Fruit fly (Drosophila melanogaster) whole organism: ENCODE measurements around the gene CG4362.

ENCODE experiments used
- CG8478 ChIP-seq: fragments of >200 bp; optimal IDR thresholded peaks from 2 replicates; lab custom pipeline; 2018; ENCODE audit warnings: inconsistent platforms
- Dll ChIP-seq: fragments of >200 bp; optimal IDR thresholded peaks from 2 replicates; lab custom pipeline; 2017
- EcR ChIP-seq, 2 experiments: fragments of >200 bp; optimal IDR thresholded peaks; 2 replicates each; lab custom pipeline; 2017; ENCODE audit warnings: missing biosample characterization in 2 of 2, missing genetic modification characterization in 2 of 2, missing genetic modification reagents in 2 of 2
- psq ChIP-seq: fragments of >200 bp; optimal IDR thresholded peaks from 2 replicates; lab custom pipeline; 2017
- usp ChIP-seq: fragments of >200 bp; optimal IDR thresholded peaks from 2 replicates; lab custom pipeline; 2017; ENCODE audit warnings: missing biosample characterization, missing genetic modification characterization, mixed read lengths

DNA sequence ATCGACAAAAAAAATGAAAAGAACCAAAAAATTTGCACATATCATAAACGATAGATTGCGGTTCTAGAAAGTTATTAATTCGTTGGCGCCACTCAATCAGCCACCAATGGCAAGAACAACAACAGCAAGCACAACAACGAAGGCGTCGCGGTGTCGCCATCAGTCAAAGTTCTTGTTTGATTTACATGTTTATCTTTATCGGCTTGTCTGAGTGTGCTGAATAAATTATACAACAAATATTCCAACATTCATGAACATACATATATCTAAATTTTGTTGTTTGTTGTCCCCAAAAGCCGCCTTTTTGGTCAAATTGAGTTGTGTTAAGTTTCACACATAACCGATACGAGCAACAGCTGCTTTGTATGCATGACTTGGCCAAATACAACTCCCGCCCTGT, 33.8 kb downstream of the CG4362 start:
- no peak for TF ChIP-seq usp (GFP tag; lab: Kevin White, UChicago)
- TF ChIP-seq psq: no peak
- no peak for TF ChIP-seq Dll (lab: Kevin White, UChicago)
- no peak for TF ChIP-seq EcR (GFP tag; optimal IDR thresholded peaks at IDR 0.05; lab: Kevin White, UChicago)
- TF ChIP-seq CG8478 (lab: Kevin White, UChicago): no peak
